Worm (Caenorhabditis elegans): ENCODE data around the gene sir-2.3.

Gene sir-2.3

ce11 chrX:13306869-13307446, 24.5 kb upstream of the sir-2.3 start (continued):
- TF ChIP-seq egl-43 (GFP tag; IDR thresholded peaks at IDR 0.05) (no peak), Y48G9A.11 (GFP tag; IDR thresholded peaks at IDR 0.05) (peak; percentile 73), mxl-2 (GFP tag; conservative IDR thresholded peaks at IDR 0.05) (peak; percentile 79), lsy-2 (tag; optimal IDR thresholded peaks at IDR 0.05) (peak in 1 of 2 experiments; percentile 3), lin-13 (GFP tag; optimal IDR thresholded peaks at IDR 0.05) (peak; percentile 56), lin-38 (GFP tag; IDR thresholded peaks at IDR 0.05) (no peak), ceh-32 (tag; optimal IDR thresholded peaks at IDR 0.05; ENCODE audit: poor library complexity) (peak; percentile 79), jun-1 (tag; optimal IDR thresholded peaks at IDR 0.05) (peak; percentile 43), Y105C5A.15 (GFP tag; IDR thresholded peaks at IDR 0.05) (peak; percentile 88; the same call in 1 of the 2 replicates), daf-8 (GFP tag; IDR thresholded peaks at IDR 0.05) (peak; percentile 82; the same call in 1 of the 2 replicates), zfp-3 (GFP tag; conservative IDR thresholded peaks at IDR 0.05) (peak; percentile 85), nhr-102 (tag; optimal IDR thresholded peaks at IDR 0.05) (peak; percentile 91), fos-1 (tag; optimal IDR thresholded peaks at IDR 0.05) (no peak), lin-15B (tag; optimal IDR thresholded peaks at IDR 0.05) (no peak), mdt-29 (GFP tag; IDR thresholded peaks at IDR 0.05) (peak; percentile 90), ctbp-1 (GFP tag; IDR thresholded peaks at IDR 0.05) (peak; percentile 93), nhr-6 (tag; optimal IDR thresholded peaks at IDR 0.05) (peak; percentile 63), aly-2 (tag; optimal IDR thresholded peaks at IDR 0.05) (no peak), egl-27 (tag; optimal IDR thresholded peaks at IDR 0.05) (no peak), nhr-41 (GFP tag; IDR thresholded peaks at IDR 0.05) (peak; percentile 90), mep-1 (tag; optimal IDR thresholded peaks at IDR 0.05) (no peak), dmd-8 (GFP tag; IDR thresholded peaks at IDR 0.05) (peak; percentile 97), Y75B8A.6 (GFP tag; IDR thresholded peaks at IDR 0.05) (peak; percentile 96), dpl-1 (GFP tag; optimal IDR thresholded peaks at IDR 0.05) (peak; percentile 57), pqm-1 (tag; optimal IDR thresholded peaks at IDR 0.05) (no peak), spr-1 (tag; optimal IDR thresholded peaks at IDR 0.05) (peak; percentile 79), duxl-1 (tag; optimal IDR thresholded peaks at IDR 0.05; ENCODE audit: poor library complexity) (no peak), lim-7 (GFP tag; IDR thresholded peaks at IDR 0.05) (peak; percentile 98), nhr-48 (tag; optimal IDR thresholded peaks at IDR 0.05) (peak; percentile 78), ceh-28 (tag; optimal IDR thresholded peaks at IDR 0.05) (no peak), saeg-2 (GFP tag; IDR thresholded peaks at IDR 0.05) (peak; percentile 72), zfp-2 (tag; optimal IDR thresholded peaks at IDR 0.05) (peak; percentile 69), set-16 (GFP tag; IDR thresholded peaks at IDR 0.05) (no peak)

DNA sequence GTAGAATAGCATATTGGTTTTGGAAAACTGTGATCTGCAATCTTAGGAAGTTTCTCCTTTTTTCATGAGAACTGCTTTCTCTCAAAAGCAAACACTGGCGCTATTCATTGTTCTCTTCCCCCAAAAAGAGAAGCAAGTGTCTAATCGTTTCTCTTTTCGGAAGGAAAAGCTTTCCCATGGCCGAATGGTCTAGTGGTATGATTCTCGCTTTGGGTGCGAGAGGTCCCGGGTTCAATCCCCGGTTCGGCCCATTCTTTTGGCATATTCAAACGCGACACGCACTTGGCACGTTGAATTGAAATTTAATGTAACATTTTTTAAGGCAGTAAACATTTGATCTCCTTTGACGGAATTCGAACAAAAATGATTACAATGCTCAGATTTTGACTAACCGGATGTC, 23.6 kb upstream of the sir-2.3 start:
- TF ChIP-seq mxl-2 (GFP tag; conservative IDR thresholded peaks at IDR 0.05), result no peak
- TF ChIP-seq lin-39 (tag; optimal IDR thresholded peaks at IDR 0.05), result no peak
- peak; percentile 74 for TF ChIP-seq lim-7 (GFP tag; IDR thresholded peaks at IDR 0.05)
- TF ChIP-seq zip-11 (GFP tag; IDR thresholded peaks at IDR 0.05), result no peak
- TF ChIP-seq egl-43 (GFP tag; IDR thresholded peaks at IDR 0.05), result no peak; the same call in 1 of the 2 replicates
- TF ChIP-seq hlh-30 (tag; optimal IDR thresholded peaks at IDR 0.05; ENCODE audit: insufficient read depth), result peak; percentile 18
- peak; percentile 47 for TF ChIP-seq duxl-1 (tag; optimal IDR thresholded peaks at IDR 0.05; ENCODE audit: poor library complexity)
- TF ChIP-seq Y48G9A.11 (GFP tag; IDR thresholded peaks at IDR 0.05), result 0 out of 2 replicates have a peak, but pooled peaks have one; percentile 8
- 0 out of 2 replicates have a peak, but pooled peaks have one; percentile 52 for TF ChIP-seq hmg-1.1 (GFP tag; IDR thresholded peaks at IDR 0.05)
- TF ChIP-seq nhr-111 (GFP tag; optimal IDR thresholded peaks at IDR 0.05), result no peak
- peak; percentile 61 for TF ChIP-seq lin-38 (GFP tag; IDR thresholded peaks at IDR 0.05)
- peak; percentile 10 for TF ChIP-seq dve-1 (tag; optimal IDR thresholded peaks at IDR 0.05; ENCODE audit: insufficient read depth)
- TF ChIP-seq zip-2 (tag; optimal IDR thresholded peaks at IDR 0.05), result no peak
- peak; percentile 6 for TF ChIP-seq mxl-3 (GFP tag; optimal IDR thresholded peaks at IDR 0.05)
- peak; percentile 38; the same call in 1 of the 2 replicates for TF ChIP-seq vab-7 (GFP tag; IDR thresholded peaks at IDR 0.05)
- peak; percentile 40 for TF ChIP-seq nhr-48 (tag; optimal IDR thresholded peaks at IDR 0.05)
- peak; percentile 62; the same call in 1 of the 2 replicates for TF ChIP-seq pha-4 (GFP tag; IDR thresholded peaks at IDR 0.05)
- no peak for TF ChIP-seq pha-4 (tag; optimal IDR thresholded peaks at IDR 0.05)
- no peak for TF ChIP-seq ctbp-1 (GFP tag; IDR thresholded peaks at IDR 0.05)
- peak; percentile 41 for TF ChIP-seq mes-2 (tag; optimal IDR thresholded peaks at IDR 0.05; ENCODE audit: poor library complexity, severe bottlenecking)
- TF ChIP-seq F44E2.7 (GFP tag; IDR thresholded peaks at IDR 0.05), result no peak
- TF ChIP-seq nhr-102 (tag; optimal IDR thresholded peaks at IDR 0.05), result peak; percentile 10
- TF ChIP-seq mdl-1 (tag; optimal IDR thresholded peaks at IDR 0.05), result peak in 1 of 2 experiments; percentile 26
- TF ChIP-seq egl-27 (tag; optimal IDR thresholded peaks at IDR 0.05), result no peak
- no peak for TF ChIP-seq mep-1 (tag; optimal IDR thresholded peaks at IDR 0.05)
- 0 out of 2 replicates have a peak, but pooled peaks have one; percentile 11 for TF ChIP-seq madf-9 (GFP tag; conservative IDR thresholded peaks at IDR 0.05)

Data from whole organism, L4 larva.